Fruit fly (Drosophila melanogaster): ENCODE results near the gene Pcp.

dm6 chr2L:7037773-7038327 is 16.4 kb downstream of the Pcp start, which contains the start of gene milt:
- TF ChIP-seq psq (optimal IDR thresholded peaks at IDR 0.05) (no peak), insv (optimal IDR thresholded peaks at IDR 0.05) (no peak), h (optimal IDR thresholded peaks at IDR 0.05) (no peak)

Measured in Kc167 (cell line).